Fruit fly (Drosophila melanogaster): Measurements from ENCODE around the gene CG45066.

- TF ChIP-seq Myc (optimal IDR thresholded peaks at IDR 0.05), result no peak
- peak; percentile 41 for TF ChIP-seq HLH106 (tag; optimal IDR thresholded peaks at IDR 0.05)
- TF ChIP-seq lola (GFP tag; optimal IDR thresholded peaks at IDR 0.05), result no peak
- no peak for TF ChIP-seq Vsx2 (GFP tag; optimal IDR thresholded peaks at IDR 0.05; ENCODE audit: partially characterized antibody)
Measured at dm6 chr3L:3109417-3110090, 1.5 kb downstream of the CG45066 start.
